Fruit fly (Drosophila melanogaster) whole organism: ENCODE data around the gene DIP2.
A peak's percentile ranks its signal among the peaks of the same experiment; 100 is the strongest.

Source experiments
- CG8478 ChIP-seq: fragments of >200 bp; optimal IDR thresholded peaks from 2 replicates; lab custom pipeline; 2018; ENCODE audit warnings: inconsistent platforms
- EcR ChIP-seq, 2 experiments: fragments of >200 bp; optimal IDR thresholded peaks; 2 replicates each; lab custom pipeline; 2017; ENCODE audit warnings: missing biosample characterization in 2 of 2, missing genetic modification characterization in 2 of 2, missing genetic modification reagents in 2 of 2
- psq ChIP-seq: fragments of >200 bp; optimal IDR thresholded peaks from 2 replicates; lab custom pipeline; 2017

dm6 chr3L:271501-272249, 13.9 kb upstream of the DIP2 start:
- no peak for TF ChIP-seq psq (lab: Kevin White, UChicago)
- no peak for TF ChIP-seq CG8478
- TF ChIP-seq EcR (GFP tag; optimal IDR thresholded peaks at IDR 0.05; lab: Kevin White, UChicago) = peak in 1 of 2 experiments; percentile 41
